Worm (Caenorhabditis elegans) whole organism, L4/young adult: ENCODE results near the gene pqm-1.

Experiments used
- W03F9.2 ChIP-seq: fragments of 150-350 bp; optimal IDR thresholded peaks from 2 replicates; lab custom pipeline; 2014; ENCODE audit warnings: missing biosample characterization, missing genetic modification characterization
- him-1 ChIP-seq: sonication (generic microtip); optimal IDR thresholded peaks from 2 replicates; lab custom pipeline; 2016; ENCODE audit warnings: missing genotype, missing genetic modification reagents, missing genetic modification characterization, missing compliant biosample characterization

- no peak for TF ChIP-seq W03F9.2
- no peak for TF ChIP-seq him-1
Observed at ce11 chrII:11128989-11129388, 23.4 kb downstream of the pqm-1 start, which contains the start of gene F40F8.3.
